Worm (Caenorhabditis elegans): ENCODE measurements around the gene F13H8.6.

F13H8.6 gene

ce11 chrII:6269805-6270414, 16.9 kb downstream of the F13H8.6 start, which contains the start of gene F13H8.2 (continued):
- peak; percentile 26 to 80 for TF ChIP-seq lsy-2 (tag; optimal IDR thresholded peaks at IDR 0.05)
- TF ChIP-seq ceh-32 (tag; optimal IDR thresholded peaks at IDR 0.05; ENCODE audit: poor library complexity): no peak
- TF ChIP-seq dpl-1 (GFP tag; optimal IDR thresholded peaks at IDR 0.05): peak; percentile 95
- TF ChIP-seq skn-1 (tag; optimal IDR thresholded peaks at IDR 0.05): no peak
- no peak for TF ChIP-seq Y75B8A.6 (GFP tag; IDR thresholded peaks at IDR 0.05)
- TF ChIP-seq madf-5 (GFP tag; IDR thresholded peaks at IDR 0.05): no peak
- no peak for TF ChIP-seq saeg-2 (GFP tag; IDR thresholded peaks at IDR 0.05)
- TF ChIP-seq lir-3 (tag; optimal IDR thresholded peaks at IDR 0.05): no peak
- no peak for TF ChIP-seq nhr-76 (tag; optimal IDR thresholded peaks at IDR 0.05)
- 0 out of 2 replicates have a peak, but pooled peaks have one; percentile 17 for TF ChIP-seq zfp-3 (GFP tag; conservative IDR thresholded peaks at IDR 0.05)
- peak in 1 of 2 experiments; percentile 37 for TF ChIP-seq unc-62 (GFP tag; optimal IDR thresholded peaks at IDR 0.05 in 1 of 2)
- no peak for TF ChIP-seq unc-62 (tag; optimal IDR thresholded peaks at IDR 0.05)
- no peak for TF ChIP-seq snpc-4 (tag; optimal IDR thresholded peaks at IDR 0.05)
- no peak for TF ChIP-seq ceh-82 (tag; optimal IDR thresholded peaks at IDR 0.05)
- TF ChIP-seq ceh-44 (GFP tag; IDR thresholded peaks at IDR 0.05): peak; percentile 79
- TF ChIP-seq T20F7.1 (GFP tag; optimal IDR thresholded peaks at IDR 0.05): peak; percentile 63
- peak; percentile 67; the same call in 1 of the 2 replicates for TF ChIP-seq nhr-42 (GFP tag; IDR thresholded peaks at IDR 0.05)
- TF ChIP-seq dve-1 (tag; optimal IDR thresholded peaks at IDR 0.05; ENCODE audit: insufficient read depth): peak; percentile 40
- peak; percentile 22 for TF ChIP-seq F49E8.2 (tag; optimal IDR thresholded peaks at IDR 0.05; ENCODE audit: borderline replicate concordance)
- TF ChIP-seq nhr-48 (tag; optimal IDR thresholded peaks at IDR 0.05): peak; percentile 22
- TF ChIP-seq nhr-28 (tag; optimal IDR thresholded peaks at IDR 0.05): peak; percentile 20
- TF ChIP-seq sdz-12 (GFP tag; optimal IDR thresholded peaks at IDR 0.05): no peak
- TF ChIP-seq daf-12 (tag; optimal IDR thresholded peaks at IDR 0.05): no peak
- TF ChIP-seq Y5F2A.4 (GFP tag; optimal IDR thresholded peaks at IDR 0.05): no peak
- TF ChIP-seq zag-1 (tag; optimal IDR thresholded peaks at IDR 0.05): no peak
- TF ChIP-seq pha-4 (GFP tag; IDR thresholded peaks at IDR 0.05): no peak
- no peak for TF ChIP-seq pha-4 (tag; optimal IDR thresholded peaks at IDR 0.05)

- TF ChIP-seq egl-27 (tag; optimal IDR thresholded peaks at IDR 0.05): no peak
- TF ChIP-seq duxl-1 (tag; optimal IDR thresholded peaks at IDR 0.05; ENCODE audit: poor library complexity): no peak
- no peak for TF ChIP-seq zip-2 (tag; optimal IDR thresholded peaks at IDR 0.05)
- no peak for TF ChIP-seq pqm-1 (tag; optimal IDR thresholded peaks at IDR 0.05)
- no peak for TF ChIP-seq F37D6.2 (tag; optimal IDR thresholded peaks at IDR 0.05)
- no peak for TF ChIP-seq Y75B8A.6 (GFP tag; IDR thresholded peaks at IDR 0.05)
- no peak for TF ChIP-seq nhr-102 (tag; optimal IDR thresholded peaks at IDR 0.05)
- no peak for TF ChIP-seq unc-130 (GFP tag; optimal IDR thresholded peaks at IDR 0.05)
- no peak for TF ChIP-seq hlh-30 (tag; optimal IDR thresholded peaks at IDR 0.05; ENCODE audit: insufficient read depth)
Observed at ce11 chrII:6267983-6268382, 18.8 kb downstream of the F13H8.6 start, which contains the start of gene F13H8.8. Gene F13H8.8, minus strand, starts transcription at chrII:6268083.

- TF ChIP-seq hmg-1.1 (GFP tag; IDR thresholded peaks at IDR 0.05) (no peak), fos-1 (tag; optimal IDR thresholded peaks at IDR 0.05) (no peak), pha-4 (GFP tag; IDR thresholded peaks at IDR 0.05) (no peak), pha-4 (tag; optimal IDR thresholded peaks at IDR 0.05) (no peak)
Observed at ce11 chrII:6263685-6264084, 23.1 kb downstream of the F13H8.6 start, which contains the start of gene F13H8.3. Gene F13H8.3, plus strand, starts transcription at chrII:6263985.
